In the genomic region with DNA sequence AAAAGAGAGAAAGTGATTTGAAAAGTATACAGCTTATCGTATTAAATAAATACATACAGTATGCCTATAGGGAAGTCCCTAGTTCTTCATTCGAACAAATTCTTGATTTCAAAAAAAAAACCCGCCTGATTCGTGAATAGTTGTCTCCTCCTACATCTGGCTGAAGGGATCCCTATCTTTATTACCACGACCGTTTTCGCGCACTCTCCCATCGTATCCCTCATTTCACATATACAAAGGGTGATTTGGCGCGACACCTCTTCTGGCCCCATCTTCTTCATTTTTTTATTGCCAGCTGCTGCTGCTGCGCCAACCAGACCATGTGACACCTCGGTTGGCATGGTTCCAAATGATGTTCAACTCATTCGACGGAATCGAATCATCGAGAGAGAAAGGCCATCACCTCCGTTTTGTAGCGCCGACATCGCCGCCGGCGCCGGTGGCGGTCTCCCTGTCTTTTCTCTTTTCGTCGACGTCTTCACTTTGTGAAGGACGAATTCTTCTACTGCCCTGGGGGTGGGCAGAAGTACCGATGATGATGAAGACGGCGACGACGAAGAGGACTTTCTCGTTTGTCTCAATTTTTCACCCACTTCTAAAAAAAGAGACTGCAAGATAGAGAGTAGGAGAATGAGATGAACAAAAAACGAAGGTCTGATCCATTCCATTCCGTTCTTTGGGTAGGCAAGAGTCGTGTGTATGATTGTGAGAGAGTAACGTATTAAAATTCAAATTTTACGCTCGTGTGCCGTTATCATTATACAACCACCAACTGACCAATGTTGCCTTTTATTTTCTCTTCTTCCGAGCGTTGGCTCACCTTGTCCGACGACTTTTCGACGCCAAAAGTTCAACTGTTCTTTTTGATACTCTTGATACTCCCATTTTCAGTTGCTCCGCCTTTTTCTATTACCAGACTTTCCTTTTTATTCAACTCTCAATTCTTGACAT, we compare ENCODE assay signal across 2 worm cellular contexts.
TF ChIP-seq lines count a peak whose summit lies in the region.

No protein-coding gene starts in this region.

TF ChIP-seq in whole organism, L1 larva, 84 proteins besides CTCF, POLR2A, EP300 and RAD21 (continued from another document):
- TF ChIP-seq nhr-84 (tag; optimal IDR thresholded peaks at IDR 0.05; lab: Kevin White, UChicago) (no peak), nhr-47 (tag; optimal IDR thresholded peaks at IDR 0.05; lab: Kevin White, UChicago) (peak; percentile 69), nhr-76 (tag; optimal IDR thresholded peaks at IDR 0.05; lab: Kevin White, UChicago) (no peak), lir-3 (tag; optimal IDR thresholded peaks at IDR 0.05; lab: Kevin White, UChicago; ENCODE audit: poor library complexity) (no peak), nhr-237 (tag; optimal IDR thresholded peaks at IDR 0.05; lab: Kevin White, UChicago) (no peak), sup-37 (GFP tag; optimal IDR thresholded peaks at IDR 0.05; lab: Kevin White, UChicago) (no peak), ztf-4 (tag; optimal IDR thresholded peaks at IDR 0.05; lab: Kevin White, UChicago) (no peak), unc-30 (tag; optimal IDR thresholded peaks at IDR 0.05; lab: Kevin White, UChicago) (no peak), nhr-90 (tag; optimal IDR thresholded peaks at IDR 0.05; lab: Kevin White, UChicago; ENCODE audit: poor library complexity) (peak; percentile 85), ceh-88 (GFP tag; IDR thresholded peaks at IDR 0.05; lab: Robert Waterston, UW) (no peak), zip-4 (GFP tag; optimal IDR thresholded peaks at IDR 0.05; lab: Kevin White, UChicago) (no peak), fkh-10 (GFP tag; optimal IDR thresholded peaks at IDR 0.05; lab: Kevin White, UChicago) (no peak), lin-15B (tag; optimal IDR thresholded peaks at IDR 0.05; lab: Kevin White, UChicago) (no peak), sox-4 (tag; optimal IDR thresholded peaks at IDR 0.05; lab: Kevin White, UChicago) (no peak), lsy-2 (tag; optimal IDR thresholded peaks at IDR 0.05; lab: Kevin White, UChicago) (peak; percentile 22 to 39), lin-13 (GFP tag; optimal IDR thresholded peaks at IDR 0.05; lab: Kevin White, UChicago) (peak; percentile 4), elt-3 (tag; optimal IDR thresholded peaks at IDR 0.05; lab: Kevin White, UChicago) (peak in 4 of 6 experiments; percentile 13 to 64 (median 35)), nhr-71 (tag; optimal IDR thresholded peaks at IDR 0.05; lab: Kevin White, UChicago) (peak; percentile 86), egl-13 (tag; optimal IDR thresholded peaks at IDR 0.05; lab: Kevin White, UChicago) (no peak), unc-130 (tag; optimal IDR thresholded peaks at IDR 0.05; lab: Kevin White, UChicago) (no peak), ceh-90 (tag; optimal IDR thresholded peaks at IDR 0.05; lab: Kevin White, UChicago) (no peak), xbp-1 (tag; optimal IDR thresholded peaks at IDR 0.05; lab: Kevin White, UChicago) (peak; percentile 35), nhr-85 (tag; lab: Kevin White, UChicago) (peak; percentile 99), F16B12.6 (tag; optimal IDR thresholded peaks at IDR 0.05; lab: Kevin White, UChicago) (no peak), hlh-4 (tag; optimal IDR thresholded peaks at IDR 0.05; lab: Kevin White, UChicago) (no peak), ztf-11 (tag; optimal IDR thresholded peaks at IDR 0.05; lab: Kevin White, UChicago) (no peak), zag-1 (tag; optimal IDR thresholded peaks at IDR 0.05; lab: Kevin White, UChicago) (no peak), blmp-1 (tag; optimal IDR thresholded peaks at IDR 0.05; lab: Kevin White, UChicago) (peak; percentile 94), nhr-28 (tag; optimal IDR thresholded peaks at IDR 0.05; lab: Kevin White, UChicago) (no peak), ceh-82 (tag; optimal IDR thresholded peaks at IDR 0.05; lab: Kevin White, UChicago) (peak in 1 of 3 experiments; percentile 19), C04F5.9 (tag; optimal IDR thresholded peaks at IDR 0.05; lab: Kevin White, UChicago) (no peak), C34B4.2 (tag; optimal IDR thresholded peaks at IDR 0.05; lab: Kevin White, UChicago) (no peak), dpl-1 (GFP tag; optimal IDR thresholded peaks at IDR 0.05; lab: Kevin White, UChicago) (no peak), isw-1 (GFP tag; IDR thresholded peaks at IDR 0.05; lab: Robert Waterston, UW) (no peak), ces-1 (GFP tag; optimal IDR thresholded peaks at IDR 0.05; lab: Kevin White, UChicago) (no peak), pag-3 (tag; optimal IDR thresholded peaks at IDR 0.05; lab: Kevin White, UChicago; ENCODE audit: borderline replicate concordance, insufficient read depth) (peak; percentile 19), lin-14 (GFP tag; optimal IDR thresholded peaks at IDR 0.05; lab: Kevin White, UChicago) (peak; percentile 93), mef-2 (tag; optimal IDR thresholded peaks at IDR 0.05; lab: Kevin White, UChicago) (no peak), fkh-4 (tag; optimal IDR thresholded peaks at IDR 0.05; lab: Kevin White, UChicago; ENCODE audit: borderline replicate concordance) (no peak), vab-15 (tag; optimal IDR thresholded peaks at IDR 0.05; lab: Kevin White, UChicago) (no peak), fkh-8 (tag; optimal IDR thresholded peaks at IDR 0.05; lab: Kevin White, UChicago) (no peak)

TF ChIP-seq in whole organism, L2 larva, 48 proteins besides CTCF, POLR2A, EP300 and RAD21 (continued from another document):
- TF ChIP-seq lin-13 (GFP tag; optimal IDR thresholded peaks at IDR 0.05; lab: Kevin White, UChicago) (no peak), alr-1 (tag; optimal IDR thresholded peaks at IDR 0.05; lab: Kevin White, UChicago) (no peak)
